Worm (Caenorhabditis elegans): ENCODE data around the gene dhs-21.

Gene dhs-21

DNA sequence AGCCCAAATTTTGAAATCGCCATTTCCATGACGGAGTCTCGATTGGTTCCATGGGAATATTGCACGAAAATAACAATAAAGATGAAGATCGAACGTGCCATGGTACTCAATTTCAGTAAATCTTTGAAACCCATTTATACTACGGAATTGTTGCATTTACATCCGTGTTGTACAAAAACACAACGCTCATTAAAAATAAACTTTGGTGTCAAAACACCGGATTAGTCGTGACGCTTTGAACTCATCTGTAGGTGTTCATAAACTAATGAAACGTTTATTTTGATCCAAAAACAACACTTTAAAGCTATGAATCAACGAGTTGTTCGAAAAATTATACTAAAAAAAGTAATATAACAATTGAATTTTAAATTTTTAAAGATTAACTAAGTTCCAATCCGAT is 19.3 kb downstream of the dhs-21 start, which contains the start of gene R11D1.4:
Gene R11D1.4 (minus strand): TSS at position 101 of the 400 bp plus-strand sequence.
- TF ChIP-seq ref-1 (GFP tag; conservative IDR thresholded peaks at IDR 0.05), result no peak
- TF ChIP-seq tab-1 (GFP tag; IDR thresholded peaks at IDR 0.05), result no peak
- no peak for TF ChIP-seq med-1 (GFP tag; optimal IDR thresholded peaks at IDR 0.05; ENCODE audit: insufficient read depth)
- no peak for TF ChIP-seq ztf-29 (GFP tag; IDR thresholded peaks at IDR 0.05)
- no peak for TF ChIP-seq ztf-23 (GFP tag; IDR thresholded peaks at IDR 0.05)
- no peak for TF ChIP-seq cog-1 (tag; optimal IDR thresholded peaks at IDR 0.05)
- TF ChIP-seq klf-2 (GFP tag; conservative IDR thresholded peaks at IDR 0.05), result no peak
- no peak for TF ChIP-seq flt-1 (GFP tag; IDR thresholded peaks at IDR 0.05)
- TF ChIP-seq T22C8.4 (GFP tag; IDR thresholded peaks at IDR 0.05), result no peak

DNA sequence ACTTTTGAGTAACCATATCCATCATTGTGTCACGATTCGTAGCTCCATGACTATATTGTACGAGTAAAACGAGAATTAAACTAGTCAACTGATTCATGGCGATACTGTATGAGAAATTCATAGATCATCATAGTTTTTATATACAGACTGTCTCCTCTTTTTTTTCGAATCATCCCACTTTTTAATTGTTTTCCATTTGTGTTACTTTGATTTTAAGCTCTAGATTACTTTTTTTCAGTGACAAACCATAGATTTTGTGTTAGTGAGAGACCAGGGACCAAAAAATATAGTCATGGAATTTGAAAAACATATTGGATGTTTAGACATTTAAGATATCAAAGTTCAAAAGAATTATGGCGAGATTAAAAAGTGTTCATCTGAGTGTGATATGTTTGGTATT is 21.4 kb downstream of the dhs-21 start, which contains the start of gene R11D1.3:
Gene R11D1.3 (minus strand): TSS at position 101 of the 400 bp plus-strand sequence.
- TF ChIP-seq tab-1 (GFP tag; IDR thresholded peaks at IDR 0.05) (no peak), flt-1 (GFP tag; IDR thresholded peaks at IDR 0.05) (no peak), ref-1 (GFP tag; conservative IDR thresholded peaks at IDR 0.05) (no peak), cog-1 (tag; optimal IDR thresholded peaks at IDR 0.05) (no peak), T22C8.4 (GFP tag; IDR thresholded peaks at IDR 0.05) (no peak), ztf-23 (GFP tag; IDR thresholded peaks at IDR 0.05) (no peak), klf-2 (GFP tag; conservative IDR thresholded peaks at IDR 0.05) (no peak), ztf-29 (GFP tag; IDR thresholded peaks at IDR 0.05) (no peak)

DNA sequence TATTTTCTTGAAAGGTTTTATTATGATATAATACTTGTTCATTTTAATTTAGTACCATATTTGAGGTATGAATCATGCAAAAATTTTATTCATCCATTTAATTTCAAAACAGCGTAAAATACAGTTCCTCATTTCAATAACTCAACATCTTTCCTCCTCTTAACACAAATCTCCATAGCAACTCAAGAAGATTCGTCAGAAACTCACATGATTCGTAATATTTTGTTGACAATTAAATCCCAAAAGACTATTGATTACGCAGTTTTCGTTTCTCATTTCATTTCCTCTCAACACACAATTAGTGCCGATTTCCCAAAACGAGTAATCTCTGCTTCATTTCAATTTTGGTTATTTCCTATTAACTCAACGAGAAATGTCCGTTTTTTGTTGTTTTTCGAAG is 25.1 kb downstream of the dhs-21 start, which contains the start of gene R11D1.2:
Gene R11D1.2 (plus strand): TSS at position 301 of the 400 bp plus-strand sequence.
- no peak for TF ChIP-seq T22C8.4 (GFP tag; IDR thresholded peaks at IDR 0.05)
- TF ChIP-seq ref-1 (GFP tag; conservative IDR thresholded peaks at IDR 0.05), result no peak
- no peak for TF ChIP-seq flt-1 (GFP tag; IDR thresholded peaks at IDR 0.05)
- no peak for TF ChIP-seq tab-1 (GFP tag; IDR thresholded peaks at IDR 0.05)
- TF ChIP-seq ztf-23 (GFP tag; IDR thresholded peaks at IDR 0.05), result no peak
- no peak for TF ChIP-seq cog-1 (tag; optimal IDR thresholded peaks at IDR 0.05)
- no peak for TF ChIP-seq ztf-29 (GFP tag; IDR thresholded peaks at IDR 0.05)
- no peak for TF ChIP-seq klf-2 (GFP tag; conservative IDR thresholded peaks at IDR 0.05)
- TF ChIP-seq med-1 (GFP tag; optimal IDR thresholded peaks at IDR 0.05; ENCODE audit: insufficient read depth), result no peak

DNA sequence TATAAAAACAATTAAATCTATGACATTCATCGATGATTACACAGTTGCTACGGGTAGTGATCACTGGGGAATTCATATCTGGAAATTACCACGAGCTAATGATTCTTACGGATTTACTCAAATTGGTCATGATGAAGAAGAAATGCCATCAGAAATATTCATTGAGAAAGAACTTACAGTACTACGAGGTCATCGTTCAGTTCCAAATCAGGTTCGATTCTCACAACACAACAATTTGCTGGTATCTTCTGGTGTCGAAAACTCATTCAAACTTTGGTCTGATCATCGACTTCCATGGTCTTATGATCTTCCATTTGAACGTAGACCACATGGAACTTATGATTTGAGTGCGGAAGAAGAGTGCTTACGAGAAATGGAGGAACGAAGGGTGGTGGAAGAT is 26.9 kb downstream of the dhs-21 start:
- TF ChIP-seq med-1 (GFP tag; optimal IDR thresholded peaks at IDR 0.05; ENCODE audit: insufficient read depth) (no peak), cog-1 (tag; optimal IDR thresholded peaks at IDR 0.05) (no peak), flt-1 (GFP tag; IDR thresholded peaks at IDR 0.05) (no peak), tab-1 (GFP tag; IDR thresholded peaks at IDR 0.05) (no peak), T22C8.4 (GFP tag; IDR thresholded peaks at IDR 0.05) (no peak), ref-1 (GFP tag; conservative IDR thresholded peaks at IDR 0.05) (no peak), klf-2 (GFP tag; conservative IDR thresholded peaks at IDR 0.05) (no peak), ztf-29 (GFP tag; IDR thresholded peaks at IDR 0.05) (no peak), ztf-23 (GFP tag; IDR thresholded peaks at IDR 0.05) (no peak)

DNA sequence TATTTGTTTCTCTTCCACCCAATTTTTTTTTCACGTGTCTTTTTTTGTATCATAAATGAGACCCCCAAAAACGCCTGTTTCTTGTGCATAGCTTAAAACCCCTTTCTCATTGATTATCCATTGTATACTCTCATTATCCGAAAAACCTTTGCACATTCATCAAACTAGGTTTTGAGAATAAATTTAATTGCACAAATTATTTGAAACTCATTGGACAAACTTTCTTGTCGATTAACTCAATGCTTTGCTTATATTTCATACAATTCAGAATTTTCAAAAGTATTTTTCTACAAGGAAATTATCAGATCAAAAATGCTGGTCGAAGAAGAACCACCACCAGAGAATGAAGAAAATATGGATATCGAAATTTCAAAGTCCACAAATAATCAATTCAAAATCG is 29.4 kb downstream of the dhs-21 start, which contains the start of gene R11D1.1:
Gene R11D1.1 (plus strand): TSS at position 301 of the 400 bp plus-strand sequence.
- TF ChIP-seq ztf-23 (GFP tag; IDR thresholded peaks at IDR 0.05) (no peak), flt-1 (GFP tag; IDR thresholded peaks at IDR 0.05) (no peak), tab-1 (GFP tag; IDR thresholded peaks at IDR 0.05) (no peak), T22C8.4 (GFP tag; IDR thresholded peaks at IDR 0.05) (no peak), ztf-29 (GFP tag; IDR thresholded peaks at IDR 0.05) (no peak), med-1 (GFP tag; optimal IDR thresholded peaks at IDR 0.05; ENCODE audit: insufficient read depth) (no peak), cog-1 (tag; optimal IDR thresholded peaks at IDR 0.05) (no peak), klf-2 (GFP tag; conservative IDR thresholded peaks at IDR 0.05) (no peak), ref-1 (GFP tag; conservative IDR thresholded peaks at IDR 0.05) (no peak)

DNA sequence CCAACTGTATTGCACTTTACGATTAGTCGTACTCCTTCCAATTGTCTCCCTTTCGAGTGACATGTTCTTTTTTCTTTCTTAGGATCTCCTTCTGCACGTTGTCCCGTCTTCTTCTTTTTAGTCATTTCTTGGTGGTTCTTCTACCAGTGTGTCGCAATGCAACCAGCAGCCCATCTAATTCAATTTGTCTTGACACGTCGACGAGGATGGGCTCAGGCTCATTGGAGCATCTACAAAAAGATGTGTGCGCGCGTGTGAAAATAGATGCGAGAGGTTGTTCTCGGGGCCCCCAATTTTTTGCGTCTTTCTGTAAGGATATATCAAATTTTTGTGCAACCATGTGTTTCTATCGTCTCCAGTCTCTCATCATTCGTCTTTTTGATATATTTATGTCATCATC is 31.8 kb downstream of the dhs-21 start:
- TF ChIP-seq med-1 (GFP tag; optimal IDR thresholded peaks at IDR 0.05; ENCODE audit: insufficient read depth) (no peak), T22C8.4 (GFP tag; IDR thresholded peaks at IDR 0.05) (no peak), ztf-23 (GFP tag; IDR thresholded peaks at IDR 0.05) (no peak), klf-2 (GFP tag; conservative IDR thresholded peaks at IDR 0.05) (no peak), ztf-29 (GFP tag; IDR thresholded peaks at IDR 0.05) (no peak), cog-1 (tag; optimal IDR thresholded peaks at IDR 0.05) (no peak), flt-1 (GFP tag; IDR thresholded peaks at IDR 0.05) (no peak), tab-1 (GFP tag; IDR thresholded peaks at IDR 0.05) (no peak), ref-1 (GFP tag; conservative IDR thresholded peaks at IDR 0.05) (no peak)

DNA sequence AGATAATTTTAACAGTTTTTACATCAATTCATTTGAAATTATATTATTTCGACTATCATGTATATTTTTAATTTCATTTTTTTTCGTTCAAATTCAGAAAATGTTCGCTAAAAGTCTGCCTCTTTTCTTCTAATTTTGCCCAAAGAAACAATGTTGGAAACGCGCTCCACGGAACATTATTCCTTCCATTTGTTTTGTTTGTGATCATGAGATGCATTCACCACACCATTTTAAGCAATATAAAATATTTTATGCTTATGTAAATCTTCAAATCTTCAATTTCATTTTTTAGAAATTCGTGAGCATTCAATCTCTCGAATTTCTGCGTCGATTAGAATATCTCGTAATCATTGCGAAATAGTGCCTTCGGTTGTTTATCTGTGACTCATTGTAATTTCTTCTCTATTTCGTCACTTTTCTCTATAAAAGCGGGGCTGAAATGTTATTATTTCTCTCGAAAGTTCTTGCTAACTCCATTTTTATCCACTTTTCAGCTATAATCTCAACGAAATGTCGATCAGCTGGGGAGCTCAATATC is 36.0 kb downstream of the dhs-21 start, which contains the start of gene istr-1:
Gene istr-1 (plus strand): TSS at position 495 of the 538 bp plus-strand sequence.
- no peak for TF ChIP-seq ztf-23 (GFP tag; IDR thresholded peaks at IDR 0.05)

DNA sequence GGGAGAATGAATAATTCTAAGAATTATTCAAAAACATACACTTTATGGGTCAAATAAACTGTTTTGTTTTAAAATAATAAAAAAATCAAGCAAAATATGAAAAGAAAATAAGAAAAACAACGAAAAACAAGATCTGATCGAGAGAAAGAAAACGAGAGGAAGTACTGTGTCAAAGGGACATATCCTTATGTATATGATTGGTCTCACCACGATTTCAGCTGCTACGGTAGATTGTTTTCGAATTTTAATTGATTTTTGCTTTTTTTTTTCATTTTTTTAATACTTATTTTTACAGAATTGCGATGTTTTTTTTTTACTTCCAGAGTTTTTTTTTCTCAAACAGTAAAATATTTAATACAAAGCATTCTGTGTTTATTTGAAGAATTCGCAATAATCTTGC is 36.7 kb downstream of the dhs-21 start:
- TF ChIP-seq med-1 (GFP tag; optimal IDR thresholded peaks at IDR 0.05; ENCODE audit: insufficient read depth), result no peak
- TF ChIP-seq tab-1 (GFP tag; IDR thresholded peaks at IDR 0.05), result no peak
- no peak for TF ChIP-seq cog-1 (tag; optimal IDR thresholded peaks at IDR 0.05)
- no peak for TF ChIP-seq klf-2 (GFP tag; conservative IDR thresholded peaks at IDR 0.05)
- no peak for TF ChIP-seq flt-1 (GFP tag; IDR thresholded peaks at IDR 0.05)
- TF ChIP-seq ztf-29 (GFP tag; IDR thresholded peaks at IDR 0.05), result no peak
- TF ChIP-seq ref-1 (GFP tag; conservative IDR thresholded peaks at IDR 0.05), result no peak

DNA sequence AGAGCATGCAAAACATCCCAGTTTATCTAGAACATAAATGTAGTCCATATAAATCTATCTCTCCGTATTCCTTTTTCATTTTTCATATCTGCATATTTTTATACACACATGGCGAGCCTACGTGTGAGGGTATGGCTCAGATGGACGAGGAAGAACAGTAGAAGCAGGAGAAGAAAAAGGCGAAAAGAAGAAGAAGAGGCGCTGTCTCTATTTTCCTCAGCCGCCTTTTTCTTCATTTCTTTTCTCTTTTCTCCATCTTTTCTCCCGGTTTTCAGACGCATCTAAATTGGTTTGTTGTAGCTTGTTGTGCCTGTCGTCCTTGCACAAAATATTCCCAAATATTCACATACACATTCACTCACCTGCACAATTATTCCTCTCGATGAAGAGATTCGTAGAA is 37.5 kb downstream of the dhs-21 start, which contains the start of gene K10C8.4:
Gene K10C8.4 (plus strand): TSS at position 301 of the 400 bp plus-strand sequence.
- TF ChIP-seq T22C8.4 (GFP tag; IDR thresholded peaks at IDR 0.05) (no peak), klf-2 (GFP tag; conservative IDR thresholded peaks at IDR 0.05) (no peak), ztf-23 (GFP tag; IDR thresholded peaks at IDR 0.05) (no peak), ref-1 (GFP tag; conservative IDR thresholded peaks at IDR 0.05) (no peak), ztf-29 (GFP tag; IDR thresholded peaks at IDR 0.05) (no peak), cog-1 (tag; optimal IDR thresholded peaks at IDR 0.05) (no peak), med-1 (GFP tag; optimal IDR thresholded peaks at IDR 0.05; ENCODE audit: insufficient read depth) (no peak), flt-1 (GFP tag; IDR thresholded peaks at IDR 0.05) (no peak), tab-1 (GFP tag; IDR thresholded peaks at IDR 0.05) (no peak)

DNA sequence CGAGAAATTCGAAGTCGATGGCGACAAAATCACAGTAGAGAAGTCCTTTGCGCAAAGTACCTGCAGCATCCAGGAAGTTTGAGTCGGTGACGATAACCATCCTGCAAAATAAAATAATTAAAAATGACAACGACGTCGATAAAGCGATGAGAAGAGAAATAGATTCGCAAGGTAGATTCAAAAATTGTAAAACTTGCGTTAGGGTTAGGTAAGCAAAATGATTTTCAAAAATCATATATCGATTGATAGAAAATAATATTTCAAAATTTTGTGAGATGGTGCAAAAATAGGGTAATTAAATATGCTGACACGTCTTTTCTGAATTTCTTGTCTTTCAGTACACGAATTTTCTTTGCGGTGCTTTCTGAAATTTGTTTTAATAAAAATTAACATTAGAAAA is 38.3 kb downstream of the dhs-21 start, which contains the start of gene parn-1:
Gene parn-1 (minus strand): TSS at position 101 of the 400 bp plus-strand sequence.
- TF ChIP-seq ztf-23 (GFP tag; IDR thresholded peaks at IDR 0.05), result no peak
- no peak for TF ChIP-seq tab-1 (GFP tag; IDR thresholded peaks at IDR 0.05)
- no peak for TF ChIP-seq cog-1 (tag; optimal IDR thresholded peaks at IDR 0.05)
- no peak for TF ChIP-seq ref-1 (GFP tag; conservative IDR thresholded peaks at IDR 0.05)
- no peak for TF ChIP-seq flt-1 (GFP tag; IDR thresholded peaks at IDR 0.05)
- TF ChIP-seq T22C8.4 (GFP tag; IDR thresholded peaks at IDR 0.05), result no peak
- TF ChIP-seq klf-2 (GFP tag; conservative IDR thresholded peaks at IDR 0.05), result no peak
- TF ChIP-seq med-1 (GFP tag; optimal IDR thresholded peaks at IDR 0.05; ENCODE audit: insufficient read depth), result no peak
- TF ChIP-seq ztf-29 (GFP tag; IDR thresholded peaks at IDR 0.05), result no peak

Measured in whole organism, midembryonic.